Fruit fly (Drosophila melanogaster) whole organism, wandering third instar larva: ENCODE data around the gene Hecw.

Experiments
- Abd-B ChIP-seq: fragments of >200 bp; optimal IDR thresholded peaks from 2 replicates; lab custom pipeline; 2017; ENCODE audit warnings: missing biosample characterization, missing genetic modification characterization
- CG9705 ChIP-seq: fragments of 200-800 bp; sonication (Bioruptor generic); optimal IDR thresholded peaks from 2 replicates; lab custom pipeline; 2018; ENCODE audit warnings: missing biosample characterization, mild to moderate bottlenecking, missing genetic modification characterization
- OdsH ChIP-seq: fragments of 200-800 bp; sonication (Bioruptor generic); optimal IDR thresholded peaks from 2 replicates; lab custom pipeline; 2016; ENCODE audit warnings: missing biosample characterization, mild to moderate bottlenecking, missing genetic modification characterization
- Rel ChIP-seq, 2 experiments: fragments of 200-800 bp; sonication (Bioruptor generic) in 1 of 2; optimal IDR thresholded peaks; 2 replicates in 1 of 2; 3 replicates in 1 of 2; lab custom pipeline; 2016 to 2019; ENCODE audit warnings: mild to moderate bottlenecking in 2 of 2, missing biosample characterization in 2 of 2, missing genetic modification characterization in 2 of 2, moderate library complexity in 1 of 2
- dmrt93B ChIP-seq: fragments of 200-800 bp; sonication (Bioruptor generic); optimal IDR thresholded peaks from 2 replicates; lab custom pipeline; 2018; ENCODE audit warnings: missing biosample characterization, mild to moderate bottlenecking, missing genetic modification characterization
- h ChIP-seq: fragments of 200-800 bp; sonication (Bioruptor generic); optimal IDR thresholded peaks from 3 replicates; lab custom pipeline; 2016; ENCODE audit warnings: missing biosample characterization, mild to moderate bottlenecking, missing genetic modification characterization
- usp ChIP-seq: fragments of >200 bp; optimal IDR thresholded peaks from 2 replicates; lab custom pipeline; 2017; ENCODE audit warnings: missing biosample characterization, missing genetic modification characterization

dm6 chrX:9594446-9594845 is 14.3 kb upstream of the Hecw start:
- no peak for TF ChIP-seq Abd-B (GFP tag; lab: Kevin White, UChicago)
- TF ChIP-seq usp (GFP tag; lab: Kevin White, UChicago) = no peak
- no peak for TF ChIP-seq h (GFP tag; lab: Kevin White, UChicago)
- TF ChIP-seq OdsH (GFP tag; lab: Kevin White, UChicago) = no peak
- TF ChIP-seq dmrt93B (GFP tag; lab: Kevin White, UChicago) = no peak
- TF ChIP-seq Rel (GFP tag; optimal IDR thresholded peaks at IDR 0.05; lab: Kevin White, UChicago) = no peak
- no peak for TF ChIP-seq Rel (tag; optimal IDR thresholded peaks at IDR 0.05; lab: Kevin White, UChicago)
- no peak for TF ChIP-seq CG9705 (GFP tag; lab: Kevin White, UChicago)
